Worm (Caenorhabditis elegans) whole organism, L1 larva: ENCODE data around the gene mop-25.1.

Source experiments
- aha-1 ChIP-seq: fragments of 150-350 bp; optimal IDR thresholded peaks from 2 replicates; lab custom pipeline; 2014; ENCODE audit warnings: missing biosample characterization, missing genetic modification characterization
- alr-1 ChIP-seq: fragments of 200-800 bp; sonication (Bioruptor generic); optimal IDR thresholded peaks from 2 replicates; lab custom pipeline; 2018; ENCODE audit warnings: borderline replicate concordance, mild to moderate bottlenecking, missing genetic modification characterization, missing compliant biosample characterization
- ama-1 ChIP-seq: fragments of 150-350 bp; optimal IDR thresholded peaks from 2 replicates; lab custom pipeline; 2014
- hpl-2 ChIP-seq: fragments of 150-350 bp; optimal IDR thresholded peaks from 2 replicates; lab custom pipeline; 2014; ENCODE audit warnings: missing biosample characterization, missing genetic modification reagents, missing genetic modification characterization
- lin-35 ChIP-seq, 2 experiments: fragments of 150-350 bp; optimal IDR thresholded peaks; 2 replicates each; lab custom pipeline; 2014; ENCODE audit warnings: missing biosample characterization in 2 of 2, missing genetic modification characterization in 2 of 2, missing genetic modification reagents in 2 of 2
- lsy-2 ChIP-seq, 2 experiments: fragments of 150-350 bp; optimal IDR thresholded peaks; 2 replicates each; lab custom pipeline; 2014; ENCODE audit warnings: missing biosample characterization in 2 of 2, missing genetic modification characterization in 2 of 2
- nhr-237 ChIP-seq: fragments of 150-350 bp; optimal IDR thresholded peaks from 2 replicates; lab custom pipeline; 2014; ENCODE audit warnings: missing biosample characterization, missing genetic modification characterization
- snpc-4 ChIP-seq: fragments of 150-350 bp; optimal IDR thresholded peaks from 2 replicates; lab custom pipeline; 2014; ENCODE audit warnings: missing biosample characterization, missing genetic modification characterization
- sptf-1 ChIP-seq: fragments of 150-350 bp; optimal IDR thresholded peaks from 2 replicates; lab custom pipeline; 2014; ENCODE audit warnings: missing biosample characterization, missing genetic modification characterization
- tlp-1 ChIP-seq: fragments of 150-350 bp; optimal IDR thresholded peaks from 2 replicates; lab custom pipeline; 2014; ENCODE audit warnings: missing biosample characterization, missing genetic modification characterization
- unc-62 ChIP-seq: fragments of 150-350 bp; optimal IDR thresholded peaks from 2 replicates; lab custom pipeline; 2014; ENCODE audit warnings: missing biosample characterization, missing genetic modification reagents, missing genetic modification characterization
- unc-98 ChIP-seq: fragments of 200-800 bp; sonication (Bioruptor generic); IDR thresholded peaks from 2 replicates; pipeline ENCODE4 v1.3.6; 2022; ENCODE audit warnings: missing genetic modification characterization, missing compliant biosample characterization
- ztf-11 ChIP-seq, 2 experiments: sonication (generic microtip); optimal IDR thresholded peaks; 2 replicates each; lab custom pipeline; 2016 to 2017; ENCODE audit warnings: missing genetic modification characterization in 2 of 2, missing biosample characterization in 1 of 2, missing compliant biosample characterization in 1 of 2

DNA sequence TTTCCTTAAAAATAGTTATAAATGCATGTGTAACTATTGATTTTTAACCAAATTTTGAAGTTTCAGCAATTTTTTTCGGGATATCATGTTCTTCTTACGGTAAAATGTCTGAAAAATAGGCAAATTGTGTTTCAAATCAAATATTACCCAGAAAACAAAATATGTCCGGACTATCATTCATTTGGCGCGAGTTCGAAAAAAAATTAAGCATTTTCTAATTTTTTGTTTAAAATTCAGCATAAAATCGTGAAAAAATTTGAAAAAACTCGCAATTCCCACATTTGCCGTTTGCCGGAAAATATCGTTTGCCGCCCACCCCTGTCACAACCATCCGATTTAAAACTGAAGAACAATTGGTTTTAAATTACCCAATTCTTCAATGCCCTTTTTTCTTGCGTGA, 20.4 kb upstream of the mop-25.1 start:
- TF ChIP-seq tlp-1 (no peak), ztf-11 (tag; optimal IDR thresholded peaks at IDR 0.05; lab: Kevin White, UChicago) (no peak), unc-62 (GFP tag; lab: Kevin White, UChicago) (no peak), sptf-1 (no peak), aha-1 (no peak), hpl-2 (GFP tag; lab: Kevin White, UChicago) (no peak), ama-1 (lab: Kevin White, UChicago) (no peak), nhr-237 (tag; lab: Kevin White, UChicago) (no peak), lin-35 (GFP tag; optimal IDR thresholded peaks at IDR 0.05; lab: Kevin White, UChicago) (no peak), alr-1 (no peak), snpc-4 (tag; lab: Kevin White, UChicago) (no peak), lsy-2 (tag; optimal IDR thresholded peaks at IDR 0.05; lab: Kevin White, UChicago) (no peak), unc-98 (GFP tag; lab: Robert Waterston, UW) (no peak)
